Fruit fly (Drosophila melanogaster): ENCODE measurements around the gene jp.

The jp gene

DNA sequence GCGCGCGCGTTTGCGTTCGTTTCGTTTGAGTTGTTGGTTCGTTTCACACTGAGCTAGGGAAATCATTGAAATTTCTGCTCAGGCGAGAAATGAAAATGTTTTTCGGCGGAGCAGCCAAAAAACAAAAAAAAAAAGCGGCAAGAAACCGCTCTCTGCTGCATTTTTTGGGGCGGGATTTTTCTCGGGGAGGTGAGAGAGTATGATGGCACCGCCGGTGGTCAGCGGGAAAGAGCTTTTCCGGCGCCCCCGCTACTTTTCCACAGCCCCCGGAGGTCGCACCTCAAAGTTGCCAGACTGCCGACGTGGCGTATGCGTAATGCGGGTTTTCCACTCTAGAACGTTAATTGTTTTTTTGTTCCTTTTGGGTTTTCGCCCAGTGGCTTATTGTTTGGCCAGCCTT, 1.2 kb downstream of the jp start, which contains the start of gene CG46468:
Gene CG46468, minus strand, starts transcription at position 52 of the 400 bp plus-strand sequence.
- TF ChIP-seq Clk (GFP tag; optimal IDR thresholded peaks at IDR 0.05) = no peak
- no peak for TF ChIP-seq kay (GFP tag; ENCODE audit: borderline replicate concordance)
- no peak for TF ChIP-seq Hr96 (GFP tag; optimal IDR thresholded peaks at IDR 0.05)
- no peak for TF ChIP-seq Crg-1 (GFP tag; optimal IDR thresholded peaks at IDR 0.05)

DNA sequence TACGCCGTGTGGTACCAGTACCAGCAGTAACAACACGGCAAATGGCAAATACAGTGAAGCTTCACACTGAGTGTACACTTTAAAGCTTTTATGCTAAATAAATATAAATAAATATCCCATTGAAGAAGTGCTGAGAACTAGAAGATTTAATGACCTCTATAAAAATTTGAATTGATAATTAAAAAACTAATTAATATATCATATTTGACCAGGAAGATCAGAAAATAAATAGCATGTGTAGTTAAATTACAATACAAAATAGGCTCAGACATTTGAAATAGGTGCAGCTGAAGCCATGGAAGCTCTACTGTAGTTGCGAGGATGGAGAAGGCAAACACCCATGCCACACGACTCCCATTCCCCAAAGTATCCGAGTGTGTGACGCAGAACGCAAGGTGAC, 2.0 kb downstream of the jp start:
- TF ChIP-seq CG7101 (tag; optimal IDR thresholded peaks at IDR 0.05) (peak; percentile 2), cic (GFP tag; optimal IDR thresholded peaks at IDR 0.05) (no peak), CG7045 (GFP tag; optimal IDR thresholded peaks at IDR 0.05) (peak; percentile 47), CG33017 (tag; optimal IDR thresholded peaks at IDR 0.05) (peak; percentile 9), CG12768 (GFP tag; optimal IDR thresholded peaks at IDR 0.05) (peak; percentile 25)

DNA sequence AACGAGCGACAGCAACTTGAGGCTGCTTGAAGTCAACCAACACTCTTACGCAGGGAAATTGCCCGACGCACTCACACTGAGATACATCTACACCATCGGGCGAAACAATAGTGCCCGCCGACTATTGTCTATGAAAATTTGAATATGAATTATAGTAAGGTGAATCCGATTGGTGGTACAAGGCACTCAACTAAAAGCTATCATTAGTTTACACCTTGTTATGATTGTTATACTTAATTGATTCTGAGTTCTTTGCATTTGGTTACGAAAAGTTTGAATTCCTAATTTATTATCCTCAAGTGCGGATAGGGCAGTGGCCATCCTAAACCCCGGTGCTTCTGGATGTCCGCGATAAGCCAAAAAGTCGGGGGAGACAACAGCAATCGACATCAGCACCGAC, 3.8 kb downstream of the jp start:
- TF ChIP-seq kay (GFP tag; ENCODE audit: borderline replicate concordance) (no peak), tj (GFP tag; optimal IDR thresholded peaks at IDR 0.05) (no peak), pad (GFP tag; optimal IDR thresholded peaks at IDR 0.05) (no peak), cic (GFP tag; optimal IDR thresholded peaks at IDR 0.05) (no peak), toe (GFP tag; optimal IDR thresholded peaks at IDR 0.05) (no peak), Clk (GFP tag; optimal IDR thresholded peaks at IDR 0.05) (no peak), CG33017 (tag; optimal IDR thresholded peaks at IDR 0.05) (no peak), bab1 (GFP tag; optimal IDR thresholded peaks at IDR 0.05) (no peak), CG14711 (tag; optimal IDR thresholded peaks at IDR 0.05) (no peak), CG12768 (GFP tag; optimal IDR thresholded peaks at IDR 0.05) (no peak), Crg-1 (GFP tag; optimal IDR thresholded peaks at IDR 0.05) (no peak), CG11617 (GFP tag; optimal IDR thresholded peaks at IDR 0.05) (no peak), CG7101 (tag; optimal IDR thresholded peaks at IDR 0.05) (no peak), ovo (GFP tag; optimal IDR thresholded peaks at IDR 0.05) (no peak), Hr96 (GFP tag; optimal IDR thresholded peaks at IDR 0.05) (no peak), CG5204 (GFP tag; optimal IDR thresholded peaks at IDR 0.05) (no peak), CG7045 (GFP tag; optimal IDR thresholded peaks at IDR 0.05) (no peak), CG1620 (GFP tag; optimal IDR thresholded peaks at IDR 0.05) (no peak)

DNA sequence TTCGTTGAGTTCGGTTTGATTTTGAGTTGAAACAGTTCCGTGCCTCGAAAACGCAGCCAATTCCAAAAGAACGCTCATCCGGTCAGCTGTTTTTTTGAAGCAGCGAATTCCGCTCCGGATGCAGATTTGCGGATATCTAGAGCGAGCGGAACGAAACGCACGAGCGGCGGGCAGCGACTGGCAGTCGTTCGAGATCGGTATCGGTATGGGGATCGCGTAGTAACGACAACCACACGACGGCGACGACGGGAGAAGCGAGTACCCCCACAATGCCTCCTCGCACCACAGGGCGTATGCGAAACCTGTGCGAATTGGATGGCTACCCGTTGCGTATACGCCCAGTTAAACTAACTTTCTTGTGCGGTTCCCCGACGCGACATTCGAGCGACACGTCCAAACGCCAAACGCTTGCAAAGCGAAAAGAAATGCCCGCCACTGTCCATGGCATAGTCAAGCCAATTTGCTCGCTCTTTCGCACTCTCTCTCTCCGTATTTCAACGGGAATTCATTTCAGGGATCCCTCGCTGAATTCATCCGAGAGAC, 6.4 kb downstream of the jp start:
- peak; percentile 71 for TF ChIP-seq kay (GFP tag; ENCODE audit: borderline replicate concordance)
- TF ChIP-seq CG5204 (GFP tag; optimal IDR thresholded peaks at IDR 0.05) = no peak

DNA sequence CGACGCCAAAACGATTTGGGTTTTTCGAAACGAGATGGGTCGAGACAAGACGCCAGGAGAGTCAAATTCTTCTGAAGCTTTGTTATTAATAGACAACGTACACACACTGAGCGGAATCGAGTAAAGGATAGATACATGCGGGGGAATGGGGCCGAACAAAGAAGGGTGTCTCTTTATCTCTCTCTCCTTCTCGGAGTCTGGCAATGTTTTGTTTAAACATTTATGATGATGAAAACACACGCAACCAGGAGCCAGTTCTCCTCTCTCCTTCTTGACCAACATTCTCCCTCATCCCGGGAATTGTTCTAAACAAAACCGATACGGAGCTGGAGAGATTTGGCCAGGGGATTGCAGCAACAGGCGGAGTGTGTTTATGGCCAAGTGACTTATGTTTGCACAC, 8.7 kb downstream of the jp start:
- TF ChIP-seq Mnt (GFP tag; optimal IDR thresholded peaks at IDR 0.05) (no peak), CG5204 (GFP tag; optimal IDR thresholded peaks at IDR 0.05) (no peak), Clk (GFP tag; optimal IDR thresholded peaks at IDR 0.05) (no peak), bab1 (GFP tag; optimal IDR thresholded peaks at IDR 0.05) (no peak), pad (GFP tag; optimal IDR thresholded peaks at IDR 0.05) (no peak), CG12768 (GFP tag; optimal IDR thresholded peaks at IDR 0.05) (no peak), kay (GFP tag; ENCODE audit: borderline replicate concordance) (no peak), cic (GFP tag; optimal IDR thresholded peaks at IDR 0.05) (no peak), Crg-1 (GFP tag; optimal IDR thresholded peaks at IDR 0.05) (no peak), CG11617 (GFP tag; optimal IDR thresholded peaks at IDR 0.05) (no peak), toe (GFP tag; optimal IDR thresholded peaks at IDR 0.05) (no peak), Hr96 (GFP tag; optimal IDR thresholded peaks at IDR 0.05) (no peak), CG7101 (tag; optimal IDR thresholded peaks at IDR 0.05) (no peak), CG33017 (tag; optimal IDR thresholded peaks at IDR 0.05) (no peak), CG14711 (tag; optimal IDR thresholded peaks at IDR 0.05) (no peak), CG1620 (GFP tag; optimal IDR thresholded peaks at IDR 0.05) (no peak), ovo (GFP tag; optimal IDR thresholded peaks at IDR 0.05) (no peak), CG7045 (GFP tag; optimal IDR thresholded peaks at IDR 0.05) (no peak), cnc (optimal IDR thresholded peaks at IDR 0.05) (no peak)

DNA sequence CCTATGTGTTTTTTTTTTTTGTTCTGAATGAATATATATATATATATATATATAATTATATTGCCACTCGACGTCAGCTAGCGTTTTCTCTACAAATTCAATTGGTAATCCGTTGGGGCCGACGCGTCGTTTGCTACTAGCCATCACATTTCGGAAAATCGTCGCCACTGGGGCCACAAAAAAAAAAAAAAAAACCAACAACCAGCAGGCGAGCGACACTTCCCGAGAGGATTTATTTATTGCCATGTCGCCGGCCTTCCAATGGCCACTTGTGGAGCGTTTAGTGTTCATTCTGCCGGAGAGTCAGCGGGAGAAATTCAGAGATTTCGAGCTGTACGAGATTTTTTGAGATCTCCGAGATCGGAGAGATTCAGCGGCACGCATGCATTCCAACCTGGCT, 15.7 kb downstream of the jp start:
- TF ChIP-seq CG5204 (GFP tag; optimal IDR thresholded peaks at IDR 0.05) (peak; percentile 13), Mnt (GFP tag; optimal IDR thresholded peaks at IDR 0.05) (peak; percentile 31), kay (GFP tag; ENCODE audit: borderline replicate concordance) (peak; percentile 75), Hr96 (GFP tag; optimal IDR thresholded peaks at IDR 0.05) (no peak)

DNA sequence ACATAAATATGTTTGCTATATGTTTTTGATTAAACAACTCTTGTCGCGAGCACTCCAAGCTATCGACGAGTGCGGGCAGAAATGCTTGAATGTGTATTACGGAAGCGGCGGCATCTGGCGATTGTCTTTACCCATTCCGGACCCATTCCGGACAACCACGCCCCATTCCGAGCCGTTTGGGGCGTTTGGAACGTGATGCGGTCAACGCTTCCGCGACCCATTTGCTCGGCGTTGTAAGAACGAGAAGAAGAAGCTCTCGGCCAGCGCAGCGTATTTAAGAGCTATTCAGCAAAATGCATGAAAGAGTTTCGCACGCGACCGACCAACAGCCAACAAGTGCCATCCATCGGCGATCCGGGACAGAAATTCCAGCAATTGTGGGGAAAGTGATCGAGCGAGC, 21.0 kb downstream of the jp start, which contains the start of gene CG13114:
Gene CG13114, plus strand, starts transcription at position 301 of the 400 bp plus-strand sequence.
- peak; percentile 41 for TF ChIP-seq bab1 (GFP tag; optimal IDR thresholded peaks at IDR 0.05)
- no peak for TF ChIP-seq Hr96 (GFP tag; optimal IDR thresholded peaks at IDR 0.05)
- TF ChIP-seq CG33017 (tag; optimal IDR thresholded peaks at IDR 0.05) = no peak
- TF ChIP-seq CG14711 (tag; optimal IDR thresholded peaks at IDR 0.05) = no peak
- no peak for TF ChIP-seq kay (GFP tag; ENCODE audit: borderline replicate concordance)
- no peak for TF ChIP-seq toe (GFP tag; optimal IDR thresholded peaks at IDR 0.05)
- no peak for TF ChIP-seq ovo (GFP tag; optimal IDR thresholded peaks at IDR 0.05)
- TF ChIP-seq tj (GFP tag; optimal IDR thresholded peaks at IDR 0.05) = peak; percentile 88

DNA sequence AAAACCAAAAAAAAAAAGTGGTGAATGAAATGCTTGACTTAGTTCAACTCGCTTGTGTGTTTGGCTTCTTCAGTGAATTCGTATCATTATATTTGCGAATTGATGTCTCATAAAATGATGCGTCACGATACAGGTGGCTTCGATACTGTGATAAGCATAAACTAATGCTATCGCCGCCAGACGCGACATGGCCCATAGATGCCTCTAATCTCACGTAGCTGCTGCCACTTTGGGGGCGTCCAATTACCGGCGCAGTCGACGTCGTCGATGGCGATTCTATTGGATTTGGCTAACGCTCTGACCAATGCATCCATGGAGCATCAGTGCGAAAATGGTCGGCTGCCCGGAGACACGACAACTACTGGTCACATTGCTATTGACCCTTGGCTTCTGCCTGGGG, 22.7 kb downstream of the jp start, which contains the start of gene CG13113:
Gene CG13113, plus strand, starts transcription at position 301 of the 400 bp plus-strand sequence.
- no peak for TF ChIP-seq CG11617 (GFP tag; optimal IDR thresholded peaks at IDR 0.05)
- TF ChIP-seq bab1 (GFP tag; optimal IDR thresholded peaks at IDR 0.05) = no peak
- TF ChIP-seq Clk (GFP tag; optimal IDR thresholded peaks at IDR 0.05) = no peak
- no peak for TF ChIP-seq toe (GFP tag; optimal IDR thresholded peaks at IDR 0.05)
- no peak for TF ChIP-seq CG12768 (GFP tag; optimal IDR thresholded peaks at IDR 0.05)
- TF ChIP-seq cnc (optimal IDR thresholded peaks at IDR 0.05) = no peak
- no peak for TF ChIP-seq Crg-1 (GFP tag; optimal IDR thresholded peaks at IDR 0.05)
- TF ChIP-seq Mnt (GFP tag; optimal IDR thresholded peaks at IDR 0.05) = no peak
- no peak for TF ChIP-seq CG1620 (GFP tag; optimal IDR thresholded peaks at IDR 0.05)
- no peak for TF ChIP-seq CG7101 (tag; optimal IDR thresholded peaks at IDR 0.05)
- TF ChIP-seq cic (GFP tag; optimal IDR thresholded peaks at IDR 0.05) = no peak
- TF ChIP-seq CG14711 (tag; optimal IDR thresholded peaks at IDR 0.05) = no peak
- TF ChIP-seq tj (GFP tag; optimal IDR thresholded peaks at IDR 0.05) = no peak
- TF ChIP-seq pad (GFP tag; optimal IDR thresholded peaks at IDR 0.05) = no peak
- no peak for TF ChIP-seq CG7045 (GFP tag; optimal IDR thresholded peaks at IDR 0.05)
- no peak for TF ChIP-seq CG33017 (tag; optimal IDR thresholded peaks at IDR 0.05)
- no peak for TF ChIP-seq Hr96 (GFP tag; optimal IDR thresholded peaks at IDR 0.05)
- TF ChIP-seq CG5204 (GFP tag; optimal IDR thresholded peaks at IDR 0.05) = no peak
- TF ChIP-seq kay (GFP tag; ENCODE audit: borderline replicate concordance) = no peak
- no peak for TF ChIP-seq ovo (GFP tag; optimal IDR thresholded peaks at IDR 0.05)
